Fruit fly (Drosophila melanogaster): ENCODE measurements around the gene CG5359.

DNA sequence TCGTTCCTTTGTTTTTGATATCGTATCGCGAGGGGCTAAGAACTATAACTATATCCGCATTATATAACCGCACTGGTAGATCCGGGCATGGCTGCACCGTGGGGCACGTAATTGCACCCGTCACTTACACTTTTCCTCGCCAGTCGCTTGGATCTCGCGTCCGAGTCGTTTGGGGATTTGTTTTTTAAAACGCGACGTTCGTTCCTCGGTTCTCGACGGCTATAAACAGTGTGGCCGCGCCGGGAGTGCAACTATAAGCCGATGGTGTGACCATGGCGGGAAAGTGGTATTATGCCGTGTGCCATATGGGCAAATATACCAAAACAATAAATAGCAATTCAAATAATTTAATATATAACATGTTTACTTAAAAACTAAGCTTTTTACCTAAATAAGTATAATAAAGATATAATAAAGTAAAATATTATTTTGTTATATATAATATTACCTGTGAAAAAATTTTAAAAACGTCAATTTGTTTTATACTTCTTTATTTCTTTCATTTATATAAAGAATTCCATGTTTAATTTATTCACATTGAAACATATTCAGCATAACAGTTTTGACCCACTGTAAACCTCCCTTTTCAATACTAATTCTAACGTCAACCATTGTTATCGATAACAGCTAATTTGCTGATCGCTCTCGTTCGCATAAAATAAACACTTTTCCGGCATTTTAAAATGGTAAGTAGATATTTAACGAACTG, 41.7 kb upstream of the CG5359 start, which contains the start of the genes Mical and CG3909:
- TF ChIP-seq Dif (GFP tag; optimal IDR thresholded peaks at IDR 0.05; ENCODE audit: partially characterized antibody) (peak; percentile 59), dl (GFP tag; optimal IDR thresholded peaks at IDR 0.05; ENCODE audit: insufficient read depth in 1 of 2, partially characterized antibody in 2 of 2) (no peak), br (GFP tag; optimal IDR thresholded peaks at IDR 0.05) (peak; percentile 15), CG9705 (GFP tag; optimal IDR thresholded peaks at IDR 0.05) (peak; percentile 49)

Measured in whole organism, wandering third instar larva.